In the genomic region with DNA sequence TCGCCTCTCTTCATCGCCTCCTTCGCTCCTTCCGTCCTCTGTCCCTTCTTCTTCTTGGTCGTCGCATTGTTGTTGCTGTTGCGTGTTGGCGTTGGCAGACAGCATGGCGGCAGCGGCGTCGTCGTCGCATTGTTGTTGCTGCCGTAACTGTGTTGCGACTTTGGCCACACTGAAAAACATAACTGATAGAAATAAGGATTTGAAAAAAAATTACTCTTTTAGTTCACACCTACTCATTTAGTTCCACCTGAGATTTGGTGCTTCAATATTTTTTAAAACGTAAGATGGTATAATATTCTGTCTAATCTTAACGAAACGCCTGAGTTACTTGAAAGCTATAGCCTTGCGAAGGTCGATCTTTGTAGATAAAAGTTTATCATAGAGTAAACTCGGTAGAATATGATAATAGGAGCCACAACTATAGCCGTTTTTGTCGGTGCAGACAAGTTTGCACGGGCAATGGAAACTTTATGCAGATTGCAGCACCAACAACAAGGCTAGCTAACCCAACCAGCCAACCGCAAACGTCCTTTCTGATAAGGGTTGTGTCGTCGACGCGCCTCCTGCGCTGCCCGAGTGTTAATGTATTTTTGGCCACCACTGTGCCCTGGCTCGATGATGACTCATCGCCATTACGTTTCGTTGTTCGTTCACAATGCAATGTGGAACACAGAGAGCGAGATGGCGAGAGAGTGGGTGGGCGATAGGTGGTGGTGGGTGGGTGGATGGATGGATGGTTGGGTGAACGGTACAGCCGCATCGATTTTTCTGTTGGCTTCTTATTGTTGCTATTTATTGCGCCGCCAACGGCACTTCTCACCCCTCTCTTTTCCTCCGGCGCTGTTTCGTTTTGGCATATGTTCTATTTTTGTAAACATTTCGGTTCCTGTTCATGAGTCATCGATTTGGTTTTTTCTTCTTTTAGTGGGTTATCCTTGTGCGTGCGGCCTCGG, we compare ENCODE assay signal across 6 fruit fly cellular contexts.
TF ChIP-seq lines count a peak whose summit lies in the region.

No protein-coding gene starts in this region.

- peak; percentile 32 for TF ChIP-seq CTCF in whole organism, embryonic (GFP tag; optimal IDR thresholded peaks at IDR 0.05; lab: Kevin White, UChicago)

TF ChIP-seq in whole organism, 6 proteins besides CTCF, POLR2A, EP300 and RAD21:
- peak; percentile 22 for TF ChIP-seq Dll (optimal IDR thresholded peaks at IDR 0.05; lab: Kevin White, UChicago)
- no peak for TF ChIP-seq EcR (GFP tag; optimal IDR thresholded peaks at IDR 0.05; lab: Kevin White, UChicago)

TF ChIP-seq in whole organism, adult, 20 proteins besides CTCF, POLR2A, EP300 and RAD21 (continues in another document):
- TF ChIP-seq ovo (GFP tag; optimal IDR thresholded peaks at IDR 0.05; lab: Kevin White, UChicago) (no peak), Mnt (GFP tag; optimal IDR thresholded peaks at IDR 0.05; lab: Kevin White, UChicago) (no peak), CG33017 (tag; optimal IDR thresholded peaks at IDR 0.05; lab: Kevin White, UChicago) (peak; percentile 61), Hr96 (GFP tag; optimal IDR thresholded peaks at IDR 0.05; lab: Kevin White, UChicago) (no peak), CG12768 (GFP tag; optimal IDR thresholded peaks at IDR 0.05; lab: Kevin White, UChicago) (peak; percentile 15), pad (GFP tag; optimal IDR thresholded peaks at IDR 0.05; lab: Kevin White, UChicago) (no peak), CG7045 (GFP tag; optimal IDR thresholded peaks at IDR 0.05; lab: Kevin White, UChicago) (peak; percentile 75), CG1620 (GFP tag; optimal IDR thresholded peaks at IDR 0.05; lab: Kevin White, UChicago) (no peak), bab1 (GFP tag; optimal IDR thresholded peaks at IDR 0.05; lab: Kevin White, UChicago) (no peak), tj (GFP tag; optimal IDR thresholded peaks at IDR 0.05; lab: Kevin White, UChicago) (no peak), cnc (optimal IDR thresholded peaks at IDR 0.05; lab: Kevin White, UChicago) (no peak), CG11617 (GFP tag; optimal IDR thresholded peaks at IDR 0.05; lab: Kevin White, UChicago) (peak; percentile 25), Crg-1 (GFP tag; optimal IDR thresholded peaks at IDR 0.05; lab: Kevin White, UChicago) (peak; percentile 38), CG14711 (tag; optimal IDR thresholded peaks at IDR 0.05; lab: Kevin White, UChicago) (peak; percentile 19), CG5204 (GFP tag; optimal IDR thresholded peaks at IDR 0.05; lab: Kevin White, UChicago) (peak; percentile 26)

TF ChIP-seq in whole organism, embryonic, 481 proteins besides CTCF, POLR2A, EP300 and RAD21 (continues in another document):
- peak; percentile 49; the same call in 1 of the 2 replicates for TF ChIP-seq Adf1 (GFP tag; IDR thresholded peaks at IDR 0.05; lab: Robert Waterston, UW)
- peak; percentile 82 for TF ChIP-seq Bteb2 (GFP tag; optimal IDR thresholded peaks at IDR 0.05; lab: Kevin White, UChicago)
- TF ChIP-seq C15 (GFP tag; IDR thresholded peaks at IDR 0.05; lab: Robert Waterston, UW), result no peak
- peak; percentile 50; the same call in 1 of the 2 replicates for TF ChIP-seq H2.0 (GFP tag; IDR thresholded peaks at IDR 0.05; lab: Robert Waterston, UW)
- peak; percentile 82 for TF ChIP-seq Hsf (GFP tag; optimal IDR thresholded peaks at IDR 0.05; lab: Kevin White, UChicago)
- peak; percentile 32; the same call in 1 of the 2 replicates for TF ChIP-seq E2f1 (GFP tag; IDR thresholded peaks at IDR 0.05; lab: Robert Waterston, UW)
- TF ChIP-seq Dbx (GFP tag; IDR thresholded peaks at IDR 0.05; lab: Robert Waterston, UW), result peak; percentile 60; the same call in 1 of the 3 replicates
- no peak for TF ChIP-seq aop (GFP tag; IDR thresholded peaks at IDR 0.05; lab: Robert Waterston, UW)
- TF ChIP-seq CG7987 (GFP tag; optimal IDR thresholded peaks at IDR 0.05; lab: Kevin White, UChicago), result peak; percentile 13
- peak; percentile 86 for TF ChIP-seq tio (GFP tag; optimal IDR thresholded peaks at IDR 0.05; lab: Kevin White, UChicago)
- 0 out of 2 replicates have a peak, but pooled peaks have one; percentile 9 for TF ChIP-seq klu (GFP tag; IDR thresholded peaks at IDR 0.05; lab: Robert Waterston, UW)
- peak; percentile 52 for TF ChIP-seq Jarid2 (GFP tag; optimal IDR thresholded peaks at IDR 0.05; lab: Kevin White, UChicago)
- peak; percentile 88 for TF ChIP-seq CoRest (tag; optimal IDR thresholded peaks at IDR 0.05; lab: Kevin White, UChicago)
- no peak for TF ChIP-seq dati (GFP tag; IDR thresholded peaks at IDR 0.05; lab: Robert Waterston, UW)
- TF ChIP-seq CG32772 (GFP tag; IDR thresholded peaks at IDR 0.05; lab: Robert Waterston, UW), result no peak

TF ChIP-seq in whole organism, prepupa, 60 proteins besides CTCF, POLR2A, EP300 and RAD21 (continues in another document):
- TF ChIP-seq CG6276 (GFP tag; optimal IDR thresholded peaks at IDR 0.05; lab: Kevin White, UChicago) (peak; percentile 85), CG11902 (GFP tag; optimal IDR thresholded peaks at IDR 0.05; lab: Kevin White, UChicago) (peak; percentile 83), CG8119 (GFP tag; IDR thresholded peaks at IDR 0.05; lab: Robert Waterston, UW) (peak; percentile 92), fd59A (GFP tag; optimal IDR thresholded peaks at IDR 0.05; lab: Kevin White, UChicago) (peak; percentile 94), spab (GFP tag; optimal IDR thresholded peaks at IDR 0.05; lab: Kevin White, UChicago) (peak; percentile 94), fkh (GFP tag; optimal IDR thresholded peaks at IDR 0.05; lab: Kevin White, UChicago) (peak; percentile 49), Sox15 (GFP tag; optimal IDR thresholded peaks at IDR 0.05; lab: Kevin White, UChicago) (peak; percentile 91), lz (GFP tag; optimal IDR thresholded peaks at IDR 0.05; lab: Kevin White, UChicago) (peak; percentile 90), topi (GFP tag; optimal IDR thresholded peaks at IDR 0.05; lab: Kevin White, UChicago) (peak; percentile 88), Met (GFP tag; optimal IDR thresholded peaks at IDR 0.05; lab: Kevin White, UChicago) (peak; percentile 92), CG6163 (GFP tag; IDR thresholded peaks at IDR 0.05; lab: Robert Waterston, UW) (peak; percentile 84), esn (GFP tag; optimal IDR thresholded peaks at IDR 0.05; lab: Kevin White, UChicago) (peak; percentile 92), acj6 (GFP tag; optimal IDR thresholded peaks at IDR 0.05; lab: Kevin White, UChicago) (peak; percentile 92), Eip75B (GFP tag; optimal IDR thresholded peaks at IDR 0.05; lab: Kevin White, UChicago) (peak; percentile 91), CG31627 (GFP tag; optimal IDR thresholded peaks at IDR 0.05; lab: Kevin White, UChicago) (peak; percentile 89), CG6854 (GFP tag; optimal IDR thresholded peaks at IDR 0.05; lab: Kevin White, UChicago) (peak; percentile 41)

TF ChIP-seq in whole organism, pupa, 21 proteins besides CTCF, POLR2A, EP300 and RAD21 (continues in another document):
- TF ChIP-seq CG14655 (GFP tag; optimal IDR thresholded peaks at IDR 0.05; lab: Kevin White, UChicago) (peak; percentile 91), CG12605 (GFP tag; IDR thresholded peaks at IDR 0.05; lab: Robert Waterston, UW) (peak; percentile 71), CG13204 (GFP tag; optimal IDR thresholded peaks at IDR 0.05; lab: Kevin White, UChicago) (peak; percentile 71), CG32121 (GFP tag; IDR thresholded peaks at IDR 0.05; lab: Robert Waterston, UW) (peak; percentile 51; the same call in 1 of the 2 replicates), EcR (GFP tag; optimal IDR thresholded peaks at IDR 0.05; lab: Kevin White, UChicago) (peak; percentile 72), CG9948 (tag; optimal IDR thresholded peaks at IDR 0.05; lab: Kevin White, UChicago) (peak; percentile 91), CG8301 (tag; optimal IDR thresholded peaks at IDR 0.05; lab: Kevin White, UChicago) (peak; percentile 90), rn (GFP tag; IDR thresholded peaks at IDR 0.05; lab: Robert Waterston, UW) (0 out of 2 replicates have a peak, but pooled peaks have one; percentile 19), fd96Ca (GFP tag; IDR thresholded peaks at IDR 0.05; lab: Robert Waterston, UW) (peak; percentile 72), CG17806 (tag; optimal IDR thresholded peaks at IDR 0.05; lab: Kevin White, UChicago) (peak; percentile 90), CG8159 (tag; optimal IDR thresholded peaks at IDR 0.05; lab: Kevin White, UChicago) (peak; percentile 97), Pif1B (GFP tag; optimal IDR thresholded peaks at IDR 0.05; lab: Kevin White, UChicago) (peak; percentile 82), Snoo (tag; optimal IDR thresholded peaks at IDR 0.05; lab: Kevin White, UChicago) (peak; percentile 83), CG34367 (tag; optimal IDR thresholded peaks at IDR 0.05; lab: Kevin White, UChicago) (peak; percentile 92), CG10348 (GFP tag; IDR thresholded peaks at IDR 0.05; lab: Robert Waterston, UW) (peak; percentile 42; the same call in 1 of the 2 replicates), CG4496 (GFP tag; IDR thresholded peaks at IDR 0.05; lab: Robert Waterston, UW) (peak; percentile 77; the same call in 2 of the 3 replicates)

TF ChIP-seq in whole organism, wandering third instar larva, 38 proteins besides CTCF, POLR2A, EP300 and RAD21 (continues in another document):
- TF ChIP-seq psq (GFP tag; optimal IDR thresholded peaks at IDR 0.05; lab: Kevin White, UChicago) (peak; percentile 80), CG9705 (GFP tag; optimal IDR thresholded peaks at IDR 0.05; lab: Kevin White, UChicago) (no peak), jim (GFP tag; optimal IDR thresholded peaks at IDR 0.05; lab: Kevin White, UChicago) (no peak), woc (GFP tag; optimal IDR thresholded peaks at IDR 0.05; lab: Kevin White, UChicago) (peak; percentile 63), sv (GFP tag; optimal IDR thresholded peaks at IDR 0.05; lab: Kevin White, UChicago) (peak; percentile 61), Hr78 (GFP tag; optimal IDR thresholded peaks at IDR 0.05; lab: Kevin White, UChicago) (no peak), OdsH (GFP tag; optimal IDR thresholded peaks at IDR 0.05; lab: Kevin White, UChicago) (peak; percentile 75), Jra (GFP tag; optimal IDR thresholded peaks at IDR 0.05; lab: Kevin White, UChicago) (peak; percentile 40), tai (GFP tag; optimal IDR thresholded peaks at IDR 0.05; lab: Kevin White, UChicago) (peak; percentile 60), Dif (GFP tag; optimal IDR thresholded peaks at IDR 0.05; lab: Kevin White, UChicago; ENCODE audit: partially characterized antibody) (no peak), br (GFP tag; optimal IDR thresholded peaks at IDR 0.05; lab: Kevin White, UChicago) (peak; percentile 78), ey (GFP tag; optimal IDR thresholded peaks at IDR 0.05; lab: Kevin White, UChicago) (peak; percentile 88), dl (GFP tag; optimal IDR thresholded peaks at IDR 0.05; lab: Kevin White, UChicago; ENCODE audit: insufficient read depth in 1 of 2, partially characterized antibody in 2 of 2) (no peak), Rel (GFP tag; optimal IDR thresholded peaks at IDR 0.05; lab: Kevin White, UChicago) (no peak), Rel (tag; optimal IDR thresholded peaks at IDR 0.05; lab: Kevin White, UChicago) (no peak), rgr (GFP tag; optimal IDR thresholded peaks at IDR 0.05; lab: Kevin White, UChicago) (peak; percentile 80), Mio (GFP tag; optimal IDR thresholded peaks at IDR 0.05; lab: Kevin White, UChicago) (no peak), N (GFP tag; optimal IDR thresholded peaks at IDR 0.05; lab: Kevin White, UChicago) (no peak), Hr83 (GFP tag; optimal IDR thresholded peaks at IDR 0.05; lab: Kevin White, UChicago; ENCODE audit: poor library complexity, severe bottlenecking) (no peak)
